Worm (Caenorhabditis elegans): ENCODE data around the gene rrf-3.

- TF ChIP-seq ceh-82 (tag; optimal IDR thresholded peaks at IDR 0.05): peak in 2 of 3 experiments; percentile 31 to 50
- TF ChIP-seq zag-1 (tag; optimal IDR thresholded peaks at IDR 0.05): no peak
- no peak for TF ChIP-seq hlh-17 (GFP tag; optimal IDR thresholded peaks at IDR 0.05; ENCODE audit: borderline replicate concordance)
- TF ChIP-seq elt-3 (tag; optimal IDR thresholded peaks at IDR 0.05): peak in 1 of 6 experiments; percentile 59
- TF ChIP-seq unc-130 (tag; optimal IDR thresholded peaks at IDR 0.05): peak; percentile 80
- TF ChIP-seq rnt-1 (tag; optimal IDR thresholded peaks at IDR 0.05): peak; percentile 44
- no peak for TF ChIP-seq unc-62 (GFP tag; optimal IDR thresholded peaks at IDR 0.05)
- TF ChIP-seq nhr-84 (tag; optimal IDR thresholded peaks at IDR 0.05): no peak
- TF ChIP-seq alr-1 (tag; optimal IDR thresholded peaks at IDR 0.05; ENCODE audit: borderline replicate concordance): no peak
- TF ChIP-seq tlp-1 (tag; optimal IDR thresholded peaks at IDR 0.05): no peak
Measured at ce11 chrII:8124867-8125266, 37.4 kb upstream of the rrf-3 start, which contains the start of gene ire-1.
